Worm (Caenorhabditis elegans): ENCODE results near the gene T20G5.12.

DNA sequence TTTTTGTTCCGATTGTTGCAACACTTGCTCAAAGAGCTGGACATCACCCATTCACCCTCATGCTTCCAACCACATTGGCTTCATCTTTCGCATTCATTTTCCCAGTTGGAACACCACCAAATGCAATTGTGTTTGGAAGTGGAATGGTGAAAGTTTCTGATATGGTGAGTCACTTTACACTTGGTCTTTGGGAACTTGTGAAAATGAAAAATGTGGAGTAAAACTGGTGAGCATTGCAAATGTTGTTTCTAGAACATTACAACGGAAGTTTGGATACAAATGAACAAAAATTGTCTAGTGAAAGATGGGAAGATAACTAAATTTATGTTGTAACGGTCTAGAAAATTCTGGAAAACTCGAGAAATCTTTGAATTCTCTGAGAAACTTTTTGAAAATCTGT is 45.1 kb upstream of the T20G5.12 start:
- TF ChIP-seq ama-1 (optimal IDR thresholded peaks at IDR 0.05) (no peak), ama-1 (GFP tag; optimal IDR thresholded peaks at IDR 0.05) (no peak), tbx-9 (tag; optimal IDR thresholded peaks at IDR 0.05; ENCODE audit: borderline replicate concordance) (no peak), unc-62 (GFP tag; optimal IDR thresholded peaks at IDR 0.05) (no peak), zfh-2 (GFP tag; conservative IDR thresholded peaks at IDR 0.05) (no peak), attf-3 (GFP tag; conservative IDR thresholded peaks at IDR 0.05) (no peak), sea-2 (GFP tag; IDR thresholded peaks at IDR 0.05) (no peak), gei-17 (GFP tag; optimal IDR thresholded peaks at IDR 0.05) (no peak), let-607 (tag; optimal IDR thresholded peaks at IDR 0.05) (no peak), nfyb-1 (GFP tag; IDR thresholded peaks at IDR 0.05) (no peak), B0019.2 (GFP tag; conservative IDR thresholded peaks at IDR 0.05) (no peak), dox-1 (GFP tag; IDR thresholded peaks at IDR 0.05) (no peak), pha-4 (tag; optimal IDR thresholded peaks at IDR 0.05) (no peak), lag-1 (GFP tag; IDR thresholded peaks at IDR 0.05) (no peak)
